Worm (Caenorhabditis elegans) whole organism, L4 larva: ENCODE measurements around the gene dgtr-1.

Experiments
- R02D3.7 ChIP-seq: fragments of 150-350 bp; sonication (generic microtip); optimal IDR thresholded peaks from 3 replicates; lab custom pipeline; 2014; ENCODE audit warnings: missing biosample characterization, missing genetic modification characterization
- T26A8.4 ChIP-seq: fragments of 200-800 bp; sonication (Bioruptor generic); IDR thresholded peaks from 2 replicates; pipeline ENCODE4 v1.3.6; 2022; ENCODE audit warnings: missing genetic modification characterization, missing compliant biosample characterization
- jun-1 ChIP-seq: fragments of 150-350 bp; optimal IDR thresholded peaks from 2 replicates; lab custom pipeline; 2014; ENCODE audit warnings: missing biosample characterization, missing genetic modification reagents, missing genetic modification characterization
- lin-13 ChIP-seq: fragments of 150-350 bp; optimal IDR thresholded peaks from 2 replicates; lab custom pipeline; 2014; ENCODE audit warnings: missing biosample characterization, missing genetic modification reagents, missing genetic modification characterization
- lin-15B ChIP-seq: fragments of 150-350 bp; sonication (generic microtip); optimal IDR thresholded peaks from 3 replicates; lab custom pipeline; 2014; ENCODE audit warnings: missing biosample characterization, missing genetic modification characterization
- lin-39 ChIP-seq: fragments of 150-350 bp; optimal IDR thresholded peaks from 2 replicates; lab custom pipeline; 2014; ENCODE audit warnings: missing biosample characterization, missing genetic modification reagents, missing genetic modification characterization
- nhr-77 ChIP-seq: fragments of 150-350 bp; optimal IDR thresholded peaks from 2 replicates; lab custom pipeline; 2014; ENCODE audit warnings: missing biosample characterization, missing genetic modification characterization
- pha-4 ChIP-seq, 2 experiments: fragments of 150-350 bp in 1 of 2; fragments of 200-800 bp in 1 of 2; sonication (Bioruptor generic) in 1 of 2; IDR thresholded peaks in 1 of 2; optimal IDR thresholded peaks in 1 of 2; 2 replicates each; pipeline versions ENCODE4 v1.3.6 to Lab custom; 2014 to 2022; ENCODE audit warnings: missing genetic modification characterization in 2 of 2, missing genetic modification reagents in 2 of 2, missing biosample characterization in 1 of 2, missing compliant biosample characterization in 1 of 2
- pqm-1 ChIP-seq: sonication (generic microtip); optimal IDR thresholded peaks from 2 replicates; lab custom pipeline; 2017; ENCODE audit warnings: missing biosample characterization, missing genetic modification characterization
- unc-62 ChIP-seq, 3 experiments: fragments of 150-350 bp in 1 of 3; sonication (generic microtip); optimal IDR thresholded peaks in 2 of 3; peaks in 1 of 3; 1 replicate in 1 of 3; 2 replicates in 2 of 3; lab custom pipeline; 2014 to 2017; ENCODE audit warnings: missing biosample characterization in 3 of 3, missing genetic modification characterization in 3 of 3, missing genetic modification reagents in 3 of 3, missing genotype in 1 of 3
- zag-1 ChIP-seq: fragments of 150-350 bp; optimal IDR thresholded peaks from 2 replicates; lab custom pipeline; 2014; ENCODE audit warnings: missing biosample characterization, missing genetic modification characterization
- ztf-11 ChIP-seq: fragments of 150-350 bp; optimal IDR thresholded peaks from 2 replicates; lab custom pipeline; 2014; ENCODE audit warnings: missing biosample characterization, missing genetic modification characterization

ce11 chrV:6485109-6485508 is 11.8 kb upstream of the dgtr-1 start:
- TF ChIP-seq unc-62 (GFP tag; optimal IDR thresholded peaks at IDR 0.05 in 1 of 2; lab: Kevin White, UChicago) (no peak), unc-62 (tag; optimal IDR thresholded peaks at IDR 0.05; lab: Kevin White, UChicago) (no peak), lin-15B (tag; lab: Kevin White, UChicago) (no peak), pha-4 (GFP tag; IDR thresholded peaks at IDR 0.05; lab: Robert Waterston, UW) (no peak), pha-4 (tag; optimal IDR thresholded peaks at IDR 0.05; lab: Kevin White, UChicago) (no peak), pqm-1 (tag; lab: Kevin White, UChicago) (no peak), lin-39 (tag; lab: Kevin White, UChicago) (no peak), T26A8.4 (GFP tag; lab: Robert Waterston, UW) (no peak), zag-1 (tag; lab: Kevin White, UChicago) (no peak), R02D3.7 (tag; lab: Kevin White, UChicago) (no peak), lin-13 (GFP tag; lab: Kevin White, UChicago) (no peak), nhr-77 (tag; lab: Kevin White, UChicago) (no peak), jun-1 (tag; lab: Kevin White, UChicago) (no peak), ztf-11 (tag; lab: Kevin White, UChicago) (no peak)
